Fruit fly (Drosophila melanogaster) whole organism, embryonic: ENCODE results near the gene CG14664.

ENCODE experiments used
- Ada2b ChIP-seq: fragments of 200-800 bp; sonication (Bioruptor generic); IDR thresholded peaks from 2 replicates; pipeline ENCODE4 v1.3.6; 2022; ENCODE audit warnings: missing biosample characterization, missing genetic modification characterization
- Aef1 ChIP-seq: fragments of 200-800 bp; sonication (Bioruptor generic); IDR thresholded peaks from 3 replicates; pipeline ENCODE4 v1.3.6; 2022; ENCODE audit warnings: missing biosample characterization, missing genetic modification characterization
- Atf6 ChIP-seq: fragments of 200-800 bp; sonication (Bioruptor generic); IDR thresholded peaks from 2 replicates; pipeline ENCODE4 v1.3.6; 2022; ENCODE audit warnings: missing biosample characterization, missing genetic modification characterization
- Awh ChIP-seq: fragments of 200-800 bp; sonication (Bioruptor generic); IDR thresholded peaks from 2 replicates; pipeline ENCODE4, ENCODE4 v1.3.6; 2022; ENCODE audit warnings: missing biosample characterization, missing genetic modification characterization
- Blimp-1 ChIP-seq: fragments of 200-800 bp; sonication (Bioruptor generic); optimal IDR thresholded peaks from 3 replicates; lab custom pipeline; 2018; ENCODE audit warnings: missing biosample characterization, missing genetic modification characterization, mild to moderate bottlenecking, moderate library complexity, missing genetic modification reagents
- BtbVII ChIP-seq: fragments of 200-800 bp; sonication (Bioruptor generic); optimal IDR thresholded peaks from 3 replicates; lab custom pipeline; 2017; ENCODE audit warnings: missing biosample characterization, mild to moderate bottlenecking, missing genetic modification characterization
- C15 ChIP-seq: fragments of 200-800 bp; sonication (Bioruptor generic); IDR thresholded peaks from 3 replicates; pipeline ENCODE4 v1.3.6; 2022; ENCODE audit warnings: missing biosample characterization, missing genetic modification characterization
- CG12942 ChIP-seq: fragments of 200-800 bp; sonication (Bioruptor generic); optimal IDR thresholded peaks from 3 replicates; lab custom pipeline; 2016; ENCODE audit warnings: missing biosample characterization, missing genetic modification characterization
- CG14014 ChIP-seq: fragments of 200-800 bp; sonication (Bioruptor generic); IDR thresholded peaks from 2 replicates; pipeline ENCODE4 v1.3.6; 2022; ENCODE audit warnings: missing biosample characterization, missing genetic modification characterization
- CG14050 ChIP-seq: fragments of 200-800 bp; sonication (Bioruptor generic); IDR thresholded peaks from 3 replicates; pipeline ENCODE4 v1.3.6; 2022; ENCODE audit warnings: missing biosample characterization, missing genetic modification characterization
- CG14710 ChIP-seq: fragments of 200-800 bp; sonication (Bioruptor generic); optimal IDR thresholded peaks from 3 replicates; lab custom pipeline; 2019; ENCODE audit warnings: missing biosample characterization, mild to moderate bottlenecking, missing genetic modification characterization, moderate library complexity
- CG16863 ChIP-seq: fragments of 200-800 bp; sonication (Bioruptor generic); optimal IDR thresholded peaks from 3 replicates; lab custom pipeline; 2016; ENCODE audit warnings: missing biosample characterization, missing genetic modification characterization
- CG17359 ChIP-seq: fragments of 200-800 bp; sonication (Bioruptor generic); optimal IDR thresholded peaks from 3 replicates; lab custom pipeline; 2018; ENCODE audit warnings: missing biosample characterization, mild to moderate bottlenecking, missing genetic modification characterization, moderate library complexity
- CG17385 ChIP-seq: fragments of 200-800 bp; sonication (Bioruptor generic); optimal IDR thresholded peaks from 3 replicates; lab custom pipeline; 2018; ENCODE audit warnings: missing biosample characterization, mild to moderate bottlenecking, missing genetic modification characterization
- CG17802 ChIP-seq: fragments of 200-800 bp; sonication (Bioruptor generic); optimal IDR thresholded peaks from 2 replicates; lab custom pipeline; 2018; ENCODE audit warnings: missing biosample characterization, mild to moderate bottlenecking, missing genetic modification characterization, moderate library complexity
- CG18764 ChIP-seq: fragments of 200-800 bp; sonication (Bioruptor generic); optimal IDR thresholded peaks from 3 replicates; lab custom pipeline; 2016; ENCODE audit warnings: missing biosample characterization, missing genetic modification characterization
- CG2202 ChIP-seq: fragments of 200-800 bp; sonication (Bioruptor generic); optimal IDR thresholded peaks from 2 replicates; lab custom pipeline; 2018; ENCODE audit warnings: missing biosample characterization, mild to moderate bottlenecking, missing genetic modification characterization
- CG5953 ChIP-seq: fragments of 200-800 bp; sonication (Bioruptor generic); IDR thresholded peaks from 2 replicates; pipeline ENCODE4 v1.3.6; 2022; ENCODE audit warnings: missing biosample characterization, missing genetic modification characterization
- CG6175 ChIP-seq: fragments of 200-800 bp; sonication (Bioruptor generic); IDR thresholded peaks from 3 replicates; pipeline ENCODE4 v1.3.6; 2022; ENCODE audit warnings: missing biosample characterization, missing genetic modification characterization
- CG7556 ChIP-seq: fragments of 200-800 bp; sonication (Bioruptor generic); optimal IDR thresholded peaks from 2 replicates; lab custom pipeline; 2017; ENCODE audit warnings: missing biosample characterization, mild to moderate bottlenecking, missing genetic modification characterization
- CG7928 ChIP-seq: fragments of 200-800 bp; sonication (Bioruptor generic); optimal IDR thresholded peaks from 2 replicates; lab custom pipeline; 2017; ENCODE audit warnings: missing biosample characterization, mild to moderate bottlenecking, missing genetic modification characterization
- CG7987 ChIP-seq: fragments of 200-800 bp; sonication (Bioruptor generic); optimal IDR thresholded peaks from 2 replicates; lab custom pipeline; 2018; ENCODE audit warnings: missing biosample characterization, mild to moderate bottlenecking, missing genetic modification characterization, moderate library complexity
- CG8290 ChIP-seq, 3 experiments: fragments of 200-800 bp; sonication (Bioruptor generic); optimal IDR thresholded peaks; 2 replicates each; lab custom pipeline; 2016 to 2019; ENCODE audit warnings: missing biosample characterization in 3 of 3, missing genetic modification characterization in 3 of 3, mild to moderate bottlenecking in 2 of 3, moderate library complexity in 1 of 3
- HmgZ ChIP-seq: fragments of 200-800 bp; sonication (Bioruptor generic); optimal IDR thresholded peaks from 2 replicates; lab custom pipeline; 2018; ENCODE audit warnings: missing biosample characterization, mild to moderate bottlenecking, missing genetic modification characterization
- Hmr ChIP-seq: fragments of 200-800 bp; sonication (Bioruptor generic); optimal IDR thresholded peaks from 3 replicates; lab custom pipeline; 2017; ENCODE audit warnings: mild to moderate bottlenecking, missing biosample characterization, missing genetic modification reagents, missing genetic modification characterization
- Jarid2 ChIP-seq: fragments of 200-800 bp; sonication (Bioruptor generic); optimal IDR thresholded peaks from 3 replicates; lab custom pipeline; 2017; ENCODE audit warnings: mild to moderate bottlenecking, missing biosample characterization, missing genetic modification reagents, missing genetic modification characterization
- NC2β ChIP-seq: fragments of 200-800 bp; sonication (Bioruptor generic); optimal IDR thresholded peaks from 2 replicates; lab custom pipeline; 2016; ENCODE audit warnings: missing biosample characterization, missing genetic modification characterization
- NK7.1 ChIP-seq: fragments of 200-800 bp; sonication (Bioruptor generic); optimal IDR thresholded peaks from 3 replicates; lab custom pipeline; 2016; ENCODE audit warnings: missing biosample characterization, missing genetic modification characterization
- Ptx1 ChIP-seq: fragments of 200-800 bp; sonication (Bioruptor generic); IDR thresholded peaks from 2 replicates; pipeline ENCODE4 v1.3.6; 2022; ENCODE audit warnings: missing biosample characterization, missing genetic modification characterization
- Sry-δ ChIP-seq: fragments of 200-800 bp; sonication (Bioruptor generic); optimal IDR thresholded peaks from 2 replicates; lab custom pipeline; 2016; ENCODE audit warnings: missing biosample characterization, missing genetic modification characterization
- Trl ChIP-seq, 3 experiments: fragments of >200 bp in 2 of 3; fragments of 200-800 bp in 1 of 3; sonication (Bioruptor generic) in 1 of 3; optimal IDR thresholded peaks; 2 replicates in 1 of 3; 3 replicates in 2 of 3; lab custom pipeline; 2016 to 2017; ENCODE audit warnings: missing biosample characterization in 1 of 3, missing genetic modification characterization in 1 of 3
- bowl ChIP-seq: fragments of 200-800 bp; sonication (Bioruptor generic); IDR thresholded peaks from 2 replicates; pipeline ENCODE4 v1.3.6; 2022; ENCODE audit warnings: missing biosample characterization, missing genetic modification characterization
- chinmo ChIP-seq: fragments of 200-800 bp; sonication (Bioruptor generic); IDR thresholded peaks from 4 replicates; pipeline ENCODE4 v1.3.6; 2022; ENCODE audit warnings: missing biosample characterization, missing genetic modification characterization; ENCODE audit not compliant: partially characterized antibody
- corto ChIP-seq: fragments of 200-800 bp; sonication (Bioruptor generic); optimal IDR thresholded peaks from 2 replicates; lab custom pipeline; 2016; ENCODE audit warnings: missing biosample characterization, mild to moderate bottlenecking, missing genetic modification characterization, moderate library complexity
- danr ChIP-seq: fragments of 200-800 bp; sonication (Bioruptor generic); IDR thresholded peaks from 2 replicates; pipeline ENCODE4 v1.3.6; 2022; ENCODE audit warnings: missing biosample characterization, missing genetic modification characterization
- dysf ChIP-seq: fragments of 200-800 bp; sonication (Bioruptor generic); IDR thresholded peaks from 3 replicates; pipeline ENCODE4 v1.3.6; 2022; ENCODE audit warnings: missing biosample characterization, missing genetic modification characterization
- esg ChIP-seq: fragments of 200-800 bp; sonication (Bioruptor generic); conservative IDR thresholded peaks from 2 replicates; pipeline ENCODE4 v1.3.6; 2022; ENCODE audit warnings: missing biosample characterization, missing genetic modification characterization
- eve ChIP-seq, 2 experiments: fragments of >200 bp; optimal IDR thresholded peaks; 2 replicates each; lab custom pipeline; 2017; ENCODE audit warnings: missing biosample characterization in 2 of 2, missing genetic modification characterization in 2 of 2
- fu2 ChIP-seq: fragments of 200-800 bp; sonication (Bioruptor generic); optimal IDR thresholded peaks from 2 replicates; lab custom pipeline; 2016; ENCODE audit warnings: missing biosample characterization, missing genetic modification characterization
- mld ChIP-seq: fragments of 200-800 bp; sonication (Bioruptor generic); IDR thresholded peaks from 3 replicates; pipeline ENCODE4 v1.3.6; 2022; ENCODE audit warnings: missing biosample characterization, missing genetic modification characterization; ENCODE audit not compliant: partially characterized antibody
- pros ChIP-seq: fragments of 200-800 bp; sonication (Bioruptor generic); optimal IDR thresholded peaks from 3 replicates; lab custom pipeline; 2019; ENCODE audit warnings: missing biosample characterization, mild to moderate bottlenecking, missing genetic modification characterization, moderate library complexity
- pum ChIP-seq: fragments of 200-800 bp; sonication (Bioruptor generic); optimal IDR thresholded peaks from 2 replicates; lab custom pipeline; 2016; ENCODE audit warnings: missing biosample characterization, missing genetic modification characterization
- scrt ChIP-seq: fragments of 200-800 bp; sonication (Bioruptor generic); optimal IDR thresholded peaks from 2 replicates; lab custom pipeline; 2018; ENCODE audit warnings: missing biosample characterization, mild to moderate bottlenecking, missing genetic modification characterization, moderate library complexity
- sd ChIP-seq: fragments of 200-800 bp; sonication (Bioruptor generic); optimal IDR thresholded peaks from 3 replicates; lab custom pipeline; 2018; ENCODE audit warnings: missing biosample characterization, mild to moderate bottlenecking, missing genetic modification characterization, moderate library complexity
- seq ChIP-seq: fragments of 200-800 bp; sonication (Bioruptor generic); IDR thresholded peaks from 2 replicates; pipeline ENCODE4 v1.3.6; 2022; ENCODE audit warnings: missing biosample characterization, missing genetic modification characterization
- sim ChIP-seq: fragments of 200-800 bp; sonication (Bioruptor generic); IDR thresholded peaks from 2 replicates; pipeline ENCODE4 v1.3.6; 2022; ENCODE audit warnings: missing biosample characterization, missing genetic modification characterization
- stc ChIP-seq: fragments of 200-800 bp; sonication (Bioruptor generic); IDR thresholded peaks from 2 replicates; pipeline ENCODE4 v1.3.6; 2022; ENCODE audit warnings: missing biosample characterization, missing genetic modification characterization

CG14664 gene

dm6 chr3R:5207277-5208114, 16.4 kb upstream of the CG14664 start (continued):
- TF ChIP-seq stc (0 out of 2 replicates have a peak, but pooled peaks have one; percentile 22), NK7.1 (no peak), CG8290 (GFP tag; optimal IDR thresholded peaks at IDR 0.05; lab: Kevin White, UChicago) (peak; percentile 8), CG8290 (tag; optimal IDR thresholded peaks at IDR 0.05; lab: Kevin White, UChicago) (peak in 1 of 2 experiments; percentile 43), chinmo (GFP tag; lab: Robert Waterston, UW) (0 out of 4 replicates have a peak, but pooled peaks have one; percentile 59)

- TF ChIP-seq HmgZ (tag; lab: Kevin White, UChicago) (no peak), bowl (GFP tag; lab: Robert Waterston, UW) (no peak), pros (GFP tag; lab: Kevin White, UChicago) (no peak), CG7928 (no peak), CG7987 (GFP tag; lab: Kevin White, UChicago) (peak; percentile 27), CG17802 (tag; lab: Kevin White, UChicago) (no peak), Atf6 (GFP tag; lab: Robert Waterston, UW) (no peak), BtbVII (GFP tag; lab: Kevin White, UChicago) (peak; percentile 5), Sry-δ (GFP tag; lab: Kevin White, UChicago) (no peak), Jarid2 (GFP tag; lab: Kevin White, UChicago) (no peak), scrt (GFP tag; lab: Kevin White, UChicago) (peak; percentile 1), mld (GFP tag; lab: Robert Waterston, UW) (no peak), CG14050 (GFP tag; lab: Robert Waterston, UW) (no peak), Hmr (GFP tag; lab: Kevin White, UChicago) (no peak), eve (GFP tag; optimal IDR thresholded peaks at IDR 0.05; lab: Kevin White, UChicago) (peak in 1 of 2 experiments; percentile 49), fu2 (GFP tag; lab: Kevin White, UChicago) (no peak), CG16863 (GFP tag; lab: Kevin White, UChicago) (no peak), C15 (no peak), esg (no peak), Trl (optimal IDR thresholded peaks at IDR 0.05; lab: Kevin White, UChicago) (no peak), Trl (GFP tag; optimal IDR thresholded peaks at IDR 0.05; lab: Kevin White, UChicago) (no peak), corto (GFP tag; lab: Kevin White, UChicago) (no peak), Aef1 (GFP tag; lab: Robert Waterston, UW) (no peak), Ada2b (GFP tag; lab: Robert Waterston, UW) (no peak), CG17385 (GFP tag; lab: Kevin White, UChicago) (no peak), dysf (GFP tag; lab: Robert Waterston, UW) (no peak), CG14710 (tag; lab: Kevin White, UChicago) (no peak), NC2β (GFP tag; lab: Kevin White, UChicago) (no peak), CG5953 (GFP tag; lab: Robert Waterston, UW) (peak; percentile 35; the same call in 1 of the 2 replicates), CG18764 (GFP tag; lab: Kevin White, UChicago) (no peak), CG6175 (GFP tag; lab: Robert Waterston, UW) (no peak), sd (tag; lab: Kevin White, UChicago) (peak; percentile 22), sim (GFP tag; lab: Robert Waterston, UW) (no peak), Ptx1 (GFP tag; lab: Robert Waterston, UW) (no peak), Blimp-1 (peak; percentile 69), pum (GFP tag; lab: Kevin White, UChicago) (no peak), seq (peak; percentile 31; the same call in 1 of the 2 replicates), CG14014 (GFP tag; lab: Robert Waterston, UW) (no peak; the same call in 1 of the 2 replicates), Awh (GFP tag; lab: Robert Waterston, UW) (peak; percentile 90), danr (GFP tag; lab: Robert Waterston, UW) (no peak), CG2202 (tag; lab: Kevin White, UChicago) (no peak), CG12942 (no peak), CG17359 (tag; lab: Kevin White, UChicago) (peak; percentile 5), CG7556 (no peak), CG8290 (GFP tag; optimal IDR thresholded peaks at IDR 0.05; lab: Kevin White, UChicago) (no peak), CG8290 (tag; optimal IDR thresholded peaks at IDR 0.05; lab: Kevin White, UChicago) (peak in 1 of 2 experiments; percentile 32)
Observed at dm6 chr3R:5208115-5208365, 15.9 kb upstream of the CG14664 start.
